Fruit fly (Drosophila melanogaster): Measurements from ENCODE around the gene RYa-R.

The RYa-R gene

dm6 chr3R:26964452-26965133, 32.2 kb upstream of the RYa-R start, which contains the start of gene Tsp97E (continued):
- no peak for TF ChIP-seq Meics (GFP tag; optimal IDR thresholded peaks at IDR 0.05)
- no peak for TF ChIP-seq CG10565 (GFP tag; optimal IDR thresholded peaks at IDR 0.05)
- no peak for TF ChIP-seq CG31365 (tag; optimal IDR thresholded peaks at IDR 0.05)
- no peak for TF ChIP-seq CG6765 (GFP tag; optimal IDR thresholded peaks at IDR 0.05)
- no peak for TF ChIP-seq sr (GFP tag; IDR thresholded peaks at IDR 0.05)
- TF ChIP-seq gcm2 (GFP tag; optimal IDR thresholded peaks at IDR 0.05) = no peak
- TF ChIP-seq tna (GFP tag; IDR thresholded peaks at IDR 0.05; ENCODE audit: partially characterized antibody) = peak; percentile 75
- no peak for TF ChIP-seq ac (GFP tag; optimal IDR thresholded peaks at IDR 0.05)
- no peak for TF ChIP-seq CG7745 (tag; optimal IDR thresholded peaks at IDR 0.05)
- TF ChIP-seq jigr1 (GFP tag; IDR thresholded peaks at IDR 0.05) = no peak
- no peak for TF ChIP-seq Hmx (GFP tag; optimal IDR thresholded peaks at IDR 0.05)
- TF ChIP-seq CG4617 (GFP tag; optimal IDR thresholded peaks at IDR 0.05; ENCODE audit: borderline replicate concordance) = peak; percentile 62
- TF ChIP-seq Fer3 (tag; optimal IDR thresholded peaks at IDR 0.05) = no peak
- TF ChIP-seq CG14014 (GFP tag; IDR thresholded peaks at IDR 0.05) = no peak
- TF ChIP-seq lov (optimal IDR thresholded peaks at IDR 0.05) = no peak
- no peak for TF ChIP-seq lov (GFP tag; IDR thresholded peaks at IDR 0.05)
- no peak for TF ChIP-seq Ravus (GFP tag; IDR thresholded peaks at IDR 0.05)
- no peak for TF ChIP-seq fd102C (GFP tag; optimal IDR thresholded peaks at IDR 0.05)
- TF ChIP-seq Atf6 (GFP tag; IDR thresholded peaks at IDR 0.05) = peak; percentile 20; the same call in 1 of the 2 replicates
- peak; percentile 12 for TF ChIP-seq CG12391 (tag; optimal IDR thresholded peaks at IDR 0.05)
- TF ChIP-seq Sry-β (GFP tag; optimal IDR thresholded peaks at IDR 0.05) = no peak
- TF ChIP-seq hbn (GFP tag; IDR thresholded peaks at IDR 0.05; ENCODE audit: partially characterized antibody) = peak; percentile 53; the same call in 1 of the 2 replicates
- no peak for TF ChIP-seq Side (GFP tag; optimal IDR thresholded peaks at IDR 0.05)
- peak; percentile 30; the same call in 1 of the 2 replicates for TF ChIP-seq amos (GFP tag; IDR thresholded peaks at IDR 0.05; ENCODE audit: partially characterized antibody)
- peak; percentile 96 for TF ChIP-seq HLH4C (GFP tag; IDR thresholded peaks at IDR 0.05; ENCODE audit: partially characterized antibody)
- TF ChIP-seq CG30403 (GFP tag; optimal IDR thresholded peaks at IDR 0.05) = no peak
- no peak for TF ChIP-seq MTF-1 (GFP tag; optimal IDR thresholded peaks at IDR 0.05; ENCODE audit: borderline replicate concordance)
- no peak for TF ChIP-seq luna (GFP tag; optimal IDR thresholded peaks at IDR 0.05)
- TF ChIP-seq p53 (GFP tag; optimal IDR thresholded peaks at IDR 0.05) = no peak
- peak; percentile 78 for TF ChIP-seq Bgb (GFP tag; IDR thresholded peaks at IDR 0.05; ENCODE audit: partially characterized antibody)
- no peak for TF ChIP-seq CG1832 (GFP tag; optimal IDR thresholded peaks at IDR 0.05)
- no peak for TF ChIP-seq eve (GFP tag; optimal IDR thresholded peaks at IDR 0.05)
- no peak for TF ChIP-seq CG2199 (GFP tag; IDR thresholded peaks at IDR 0.05)
- TF ChIP-seq CG16863 (GFP tag; optimal IDR thresholded peaks at IDR 0.05) = no peak
- no peak for TF ChIP-seq Lim3 (GFP tag; IDR thresholded peaks at IDR 0.05)
- TF ChIP-seq CG14667 (GFP tag; IDR thresholded peaks at IDR 0.05) = no peak
- peak; percentile 88 for TF ChIP-seq sna (GFP tag; IDR thresholded peaks at IDR 0.05; ENCODE audit: partially characterized antibody)
- TF ChIP-seq h (optimal IDR thresholded peaks at IDR 0.05) = no peak
- TF ChIP-seq CG12299 (tag; optimal IDR thresholded peaks at IDR 0.05) = no peak
- TF ChIP-seq CG10274 (GFP tag; optimal IDR thresholded peaks at IDR 0.05) = no peak
- no peak for TF ChIP-seq corto (GFP tag; optimal IDR thresholded peaks at IDR 0.05)
- TF ChIP-seq eyg (GFP tag; optimal IDR thresholded peaks at IDR 0.05) = no peak
- no peak for TF ChIP-seq twi (tag; optimal IDR thresholded peaks at IDR 0.05)
- TF ChIP-seq ind (GFP tag; optimal IDR thresholded peaks at IDR 0.05) = no peak
- TF ChIP-seq sqz (GFP tag; optimal IDR thresholded peaks at IDR 0.05) = peak; percentile 92
- TF ChIP-seq jumu (GFP tag; optimal IDR thresholded peaks at IDR 0.05) = no peak
- no peak for TF ChIP-seq CG4730 (GFP tag; IDR thresholded peaks at IDR 0.05)
- TF ChIP-seq Dad (GFP tag; optimal IDR thresholded peaks at IDR 0.05) = no peak
- TF ChIP-seq br (optimal IDR thresholded peaks at IDR 0.05) = no peak
- no peak for TF ChIP-seq CG1233 (GFP tag; optimal IDR thresholded peaks at IDR 0.05)
- peak; percentile 27 for TF ChIP-seq CG17186 (GFP tag; optimal IDR thresholded peaks at IDR 0.05)

Data from whole organism, embryonic.